Fruit fly (Drosophila melanogaster) whole organism, embryonic: Measurements from ENCODE around the gene CG14655.

Source experiments
- Ada2b ChIP-seq: fragments of 200-800 bp; sonication (Bioruptor generic); IDR thresholded peaks from 2 replicates; pipeline ENCODE4 v1.3.6; 2022; ENCODE audit warnings: missing biosample characterization, missing genetic modification characterization
- Bgb ChIP-seq: fragments of 200-800 bp; sonication (Bioruptor generic); IDR thresholded peaks from 2 replicates; pipeline ENCODE4 v1.3.6; 2022; ENCODE audit warnings: missing biosample characterization, missing genetic modification characterization; ENCODE audit not compliant: partially characterized antibody
- CG10209 ChIP-seq: fragments of 200-800 bp; sonication (Bioruptor generic); optimal IDR thresholded peaks from 3 replicates; lab custom pipeline; 2017; ENCODE audit warnings: missing biosample characterization, mild to moderate bottlenecking, missing genetic modification characterization, missing genetic modification reagents
- CG10267 ChIP-seq: fragments of 200-800 bp; sonication (Bioruptor generic); optimal IDR thresholded peaks from 2 replicates; lab custom pipeline; 2018; ENCODE audit warnings: missing biosample characterization, mild to moderate bottlenecking, missing genetic modification characterization, moderate library complexity
- CG10979 ChIP-seq: fragments of 200-800 bp; sonication (Bioruptor generic); optimal IDR thresholded peaks from 2 replicates; lab custom pipeline; 2018; ENCODE audit warnings: missing biosample characterization, mild to moderate bottlenecking, missing genetic modification characterization, moderate library complexity
- CG12104 ChIP-seq: fragments of 200-800 bp; sonication (Bioruptor generic); optimal IDR thresholded peaks from 3 replicates; lab custom pipeline; 2016; ENCODE audit warnings: missing biosample characterization, missing genetic modification characterization
- CG1233 ChIP-seq: fragments of 200-800 bp; sonication (Bioruptor generic); optimal IDR thresholded peaks from 4 replicates; lab custom pipeline; 2018; ENCODE audit warnings: missing biosample characterization, mild to moderate bottlenecking, missing genetic modification characterization
- CG12769 ChIP-seq: fragments of 200-800 bp; sonication (Bioruptor generic); optimal IDR thresholded peaks from 2 replicates; lab custom pipeline; 2019; ENCODE audit warnings: missing biosample characterization, mild to moderate bottlenecking, missing genetic modification characterization, moderate library complexity
- CG14014 ChIP-seq: fragments of 200-800 bp; sonication (Bioruptor generic); IDR thresholded peaks from 2 replicates; pipeline ENCODE4 v1.3.6; 2022; ENCODE audit warnings: missing biosample characterization, missing genetic modification characterization
- CG16813 ChIP-seq: fragments of 200-800 bp; sonication (Bioruptor generic); IDR thresholded peaks from 3 replicates; pipeline ENCODE4 v1.3.6; 2022; ENCODE audit warnings: missing biosample characterization, missing genetic modification characterization; ENCODE audit not compliant: partially characterized antibody
- CG17612 ChIP-seq: fragments of 200-800 bp; sonication (Bioruptor generic); IDR thresholded peaks from 2 replicates; pipeline ENCODE4 v1.3.6; 2022; ENCODE audit warnings: missing biosample characterization, missing genetic modification characterization
- CG18476 ChIP-seq: fragments of 200-800 bp; sonication (Bioruptor generic); optimal IDR thresholded peaks from 2 replicates; lab custom pipeline; 2016; ENCODE audit warnings: missing biosample characterization, mild to moderate bottlenecking, missing genetic modification characterization
- CG30020 ChIP-seq: fragments of 200-800 bp; optimal IDR thresholded peaks from 2 replicates; lab custom pipeline; 2019; ENCODE audit warnings: missing biosample characterization, mild to moderate bottlenecking, missing genetic modification characterization, moderate library complexity
- CG32767 ChIP-seq: fragments of 200-800 bp; sonication (Bioruptor generic); IDR thresholded peaks from 2 replicates; pipeline ENCODE4 v1.3.6; 2022; ENCODE audit warnings: missing biosample characterization, missing genetic modification characterization
- CG4424 ChIP-seq: fragments of 200-800 bp; sonication (Bioruptor generic); optimal IDR thresholded peaks from 3 replicates; lab custom pipeline; 2016; ENCODE audit warnings: missing biosample characterization, missing genetic modification characterization
- CG4854 ChIP-seq: fragments of 200-800 bp; sonication (Bioruptor generic); optimal IDR thresholded peaks from 2 replicates; lab custom pipeline; 2016; ENCODE audit warnings: missing biosample characterization, missing genetic modification characterization, inconsistent platforms
- CG7786 ChIP-seq: fragments of 200-800 bp; sonication (Bioruptor generic); optimal IDR thresholded peaks from 2 replicates; lab custom pipeline; 2016; ENCODE audit warnings: missing biosample characterization, missing genetic modification characterization
- CG8478 ChIP-seq: fragments of >200 bp; optimal IDR thresholded peaks from 2 replicates; lab custom pipeline; 2018
- CG9215 ChIP-seq: fragments of 200-800 bp; sonication (Bioruptor generic); IDR thresholded peaks from 2 replicates; pipeline ENCODE4 v1.3.6; 2022; ENCODE audit warnings: missing biosample characterization, missing genetic modification characterization
- CG9437 ChIP-seq: fragments of 200-800 bp; sonication (Bioruptor generic); optimal IDR thresholded peaks from 2 replicates; lab custom pipeline; 2018; ENCODE audit warnings: missing biosample characterization, mild to moderate bottlenecking, missing genetic modification characterization
- CG9727 ChIP-seq: fragments of 200-800 bp; sonication (Bioruptor generic); optimal IDR thresholded peaks from 3 replicates; lab custom pipeline; 2017; ENCODE audit warnings: missing biosample characterization, mild to moderate bottlenecking, missing genetic modification characterization
- CG9797 ChIP-seq: fragments of 200-800 bp; sonication (Bioruptor generic); optimal IDR thresholded peaks from 3 replicates; lab custom pipeline; 2018; ENCODE audit warnings: missing biosample characterization, mild to moderate bottlenecking, missing genetic modification characterization
- D ChIP-seq, 2 experiments: fragments of 200-800 bp in 1 of 2; fragments of >200 bp in 1 of 2; sonication (Bioruptor generic) in 1 of 2; optimal IDR thresholded peaks; 2 replicates in 1 of 2; 3 replicates in 1 of 2; lab custom pipeline; 2017; ENCODE audit warnings: mild to moderate bottlenecking in 1 of 2, missing biosample characterization in 1 of 2, missing genetic modification characterization in 1 of 2, missing genetic modification reagents in 1 of 2
- Dad ChIP-seq: fragments of 200-800 bp; sonication (Bioruptor generic); optimal IDR thresholded peaks from 3 replicates; lab custom pipeline; 2016; ENCODE audit warnings: missing biosample characterization, missing genetic modification characterization
- Doc2 ChIP-seq: fragments of 200-800 bp; sonication (Bioruptor generic); IDR thresholded peaks from 2 replicates; pipeline ENCODE4 v1.3.6; 2022; ENCODE audit warnings: missing biosample characterization, missing genetic modification characterization
- Eip74EF ChIP-seq, 2 experiments: fragments of 200-800 bp in 1 of 2; fragments of >200 bp in 1 of 2; sonication (Bioruptor generic) in 1 of 2; optimal IDR thresholded peaks; 2 replicates each; lab custom pipeline; 2017 to 2019; ENCODE audit warnings: missing biosample characterization in 2 of 2, missing genetic modification characterization in 2 of 2, mild to moderate bottlenecking in 1 of 2, moderate library complexity in 1 of 2
- Elba2 ChIP-seq: fragments of 200-800 bp; sonication (Bioruptor generic); optimal IDR thresholded peaks from 3 replicates; lab custom pipeline; 2016; ENCODE audit warnings: missing biosample characterization, missing genetic modification characterization
- HLHmδ ChIP-seq: fragments of 200-800 bp; sonication (Bioruptor generic); optimal IDR thresholded peaks from 2 replicates; lab custom pipeline; 2018; ENCODE audit warnings: missing biosample characterization, mild to moderate bottlenecking, missing genetic modification characterization, moderate library complexity
- Hr3 ChIP-seq: fragments of 200-800 bp; sonication (Bioruptor generic); optimal IDR thresholded peaks from 3 replicates; lab custom pipeline; 2016; ENCODE audit warnings: missing biosample characterization, missing genetic modification characterization
- Myb ChIP-seq: fragments of 200-800 bp; sonication (Bioruptor generic); optimal IDR thresholded peaks from 2 replicates; lab custom pipeline; 2016; ENCODE audit warnings: missing biosample characterization, missing genetic modification characterization
- Oli ChIP-seq: fragments of 200-800 bp; sonication (Bioruptor generic); optimal IDR thresholded peaks from 2 replicates; lab custom pipeline; 2018; ENCODE audit warnings: missing biosample characterization, mild to moderate bottlenecking, missing genetic modification characterization, moderate library complexity
- PHDP ChIP-seq: fragments of 200-800 bp; sonication (Bioruptor generic); optimal IDR thresholded peaks from 3 replicates; lab custom pipeline; 2018; ENCODE audit warnings: missing biosample characterization, mild to moderate bottlenecking, missing genetic modification characterization, moderate library complexity
- Pdp1 ChIP-seq, 2 experiments: fragments of 200-800 bp; sonication (Bioruptor generic); optimal IDR thresholded peaks; 3 replicates each; lab custom pipeline; 2016; ENCODE audit warnings: missing biosample characterization in 2 of 2, missing genetic modification characterization in 2 of 2, mild to moderate bottlenecking in 1 of 2, moderate library complexity in 1 of 2
- Side ChIP-seq: fragments of 200-800 bp; sonication (Bioruptor generic); optimal IDR thresholded peaks from 2 replicates; lab custom pipeline; 2016; ENCODE audit warnings: missing biosample characterization, missing genetic modification characterization
- crc ChIP-seq: fragments of 200-800 bp; sonication (Bioruptor generic); optimal IDR thresholded peaks from 2 replicates; lab custom pipeline; 2016; ENCODE audit warnings: missing biosample characterization, missing genetic modification characterization
- ewg ChIP-seq: fragments of 200-800 bp; sonication (Bioruptor generic); optimal IDR thresholded peaks from 3 replicates; lab custom pipeline; 2017; ENCODE audit warnings: mild to moderate bottlenecking, missing biosample characterization, missing genetic modification reagents, missing genetic modification characterization
- fd3F ChIP-seq: fragments of 200-800 bp; sonication (Bioruptor generic); optimal IDR thresholded peaks from 2 replicates; lab custom pipeline; 2018; ENCODE audit warnings: missing biosample characterization, mild to moderate bottlenecking, missing genetic modification characterization, moderate library complexity
- ind ChIP-seq: fragments of 200-800 bp; sonication (Bioruptor generic); optimal IDR thresholded peaks from 3 replicates; lab custom pipeline; 2016; ENCODE audit warnings: missing biosample characterization, missing genetic modification characterization
- inv ChIP-seq: fragments of 200-800 bp; sonication (Bioruptor generic); IDR thresholded peaks from 2 replicates; pipeline ENCODE4 v1.3.6; 2022; ENCODE audit warnings: missing biosample characterization, missing genetic modification characterization; ENCODE audit not compliant: partially characterized antibody
- knrl ChIP-seq: fragments of 200-800 bp; sonication (Bioruptor generic); IDR thresholded peaks from 3 replicates; pipeline ENCODE4 v1.3.6; 2022; ENCODE audit warnings: missing biosample characterization, missing genetic modification characterization; ENCODE audit not compliant: partially characterized antibody
- lilli ChIP-seq: fragments of 200-800 bp; sonication (Bioruptor generic); optimal IDR thresholded peaks from 3 replicates; lab custom pipeline; 2016; ENCODE audit warnings: missing biosample characterization, missing genetic modification characterization
- mld ChIP-seq: fragments of 200-800 bp; sonication (Bioruptor generic); IDR thresholded peaks from 3 replicates; pipeline ENCODE4 v1.3.6; 2022; ENCODE audit warnings: missing biosample characterization, missing genetic modification characterization; ENCODE audit not compliant: partially characterized antibody
- row ChIP-seq: fragments of 200-800 bp; sonication (Bioruptor generic); IDR thresholded peaks from 3 replicates; pipeline ENCODE4 v1.3.6; 2022; ENCODE audit warnings: missing biosample characterization, missing genetic modification characterization
- slp2 ChIP-seq: fragments of 200-800 bp; sonication (Bioruptor generic); optimal IDR thresholded peaks from 2 replicates; lab custom pipeline; 2016; ENCODE audit warnings: missing biosample characterization, missing genetic modification characterization
- stwl ChIP-seq: fragments of 200-800 bp; sonication (Bioruptor generic); optimal IDR thresholded peaks from 3 replicates; lab custom pipeline; 2018; ENCODE audit warnings: missing biosample characterization, mild to moderate bottlenecking, missing genetic modification characterization, moderate library complexity
- tio ChIP-seq: fragments of 200-800 bp; sonication (Bioruptor generic); optimal IDR thresholded peaks from 2 replicates; lab custom pipeline; 2017; ENCODE audit warnings: missing biosample characterization, missing genetic modification characterization, inconsistent platforms
- unc-4 ChIP-seq: fragments of 200-800 bp; sonication (Bioruptor generic); IDR thresholded peaks from 2 replicates; pipeline ENCODE4 v1.3.6; 2022; ENCODE audit warnings: missing biosample characterization, missing genetic modification characterization; ENCODE audit not compliant: partially characterized antibody
- unpg ChIP-seq: fragments of 200-800 bp; sonication (Bioruptor generic); optimal IDR thresholded peaks from 3 replicates; lab custom pipeline; 2018; ENCODE audit warnings: missing biosample characterization, mild to moderate bottlenecking, missing genetic modification characterization, moderate library complexity
- usp ChIP-seq: fragments of >200 bp; optimal IDR thresholded peaks from 2 replicates; lab custom pipeline; 2017; ENCODE audit warnings: missing biosample characterization, missing genetic modification characterization

The CG14655 gene

DNA sequence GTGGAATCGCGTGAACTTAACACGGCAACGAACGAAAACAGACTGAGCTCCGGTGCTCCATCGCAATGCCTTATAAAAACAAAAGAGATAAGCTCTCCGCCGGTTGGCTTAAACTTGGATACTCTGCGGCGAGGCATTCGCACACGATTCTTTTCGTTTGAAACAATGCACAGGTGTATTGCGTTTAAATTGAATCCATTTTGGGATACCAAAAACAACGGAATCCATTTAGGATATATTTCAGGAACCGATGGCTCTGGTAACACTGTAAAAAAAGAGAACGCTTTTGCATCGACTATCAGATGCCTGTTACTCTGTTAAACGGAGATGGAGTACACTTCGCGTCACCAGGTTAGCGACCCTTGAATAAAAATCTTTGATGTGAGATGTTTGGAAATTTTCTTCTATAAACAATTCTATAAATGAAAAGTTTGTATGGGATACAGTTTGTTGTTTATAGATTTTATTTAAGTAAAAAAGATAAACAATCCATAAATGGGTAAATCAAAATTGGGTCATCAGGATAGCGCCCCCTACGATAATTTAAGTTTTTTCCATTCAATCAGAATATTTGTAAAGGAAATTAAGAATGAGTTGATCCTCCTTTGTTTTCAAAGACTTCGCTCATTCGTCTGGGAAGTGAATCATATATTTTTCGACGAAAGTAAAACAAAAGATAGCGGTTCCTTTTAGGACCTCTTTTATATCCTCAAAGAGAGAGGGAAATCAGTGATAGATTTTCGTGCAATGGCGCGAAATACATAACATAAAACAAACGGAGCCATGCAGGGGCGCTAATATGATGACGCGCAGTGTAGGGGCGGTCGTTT is 48.1 kb downstream of the CG14655 start, which contains the start of gene Nep2 (continued):
- TF ChIP-seq Side (GFP tag; lab: Kevin White, UChicago) (peak; percentile 14), lilli (GFP tag; lab: Kevin White, UChicago) (peak; percentile 29), CG10979 (peak; percentile 47), tio (GFP tag; lab: Kevin White, UChicago) (peak; percentile 63), Oli (tag; lab: Kevin White, UChicago) (peak; percentile 36), CG30020 (tag; lab: Kevin White, UChicago) (peak; percentile 5), fd3F (GFP tag; lab: Kevin White, UChicago) (no peak), CG18476 (GFP tag; lab: Kevin White, UChicago) (peak; percentile 35), row (GFP tag; lab: Robert Waterston, UW) (peak; percentile 42; the same call in 2 of the 3 replicates), CG12104 (GFP tag; lab: Kevin White, UChicago) (peak; percentile 28), Hr3 (GFP tag; lab: Kevin White, UChicago) (peak; percentile 29), CG9797 (GFP tag; lab: Kevin White, UChicago) (peak; percentile 28), stwl (tag; lab: Kevin White, UChicago) (peak; percentile 70), CG9727 (GFP tag; lab: Kevin White, UChicago) (peak; percentile 58), crc (no peak), usp (no peak), Ada2b (peak; percentile 12; the same call in 1 of the 2 replicates), mld (GFP tag; lab: Robert Waterston, UW) (peak; percentile 66; the same call in 2 of the 3 replicates), CG9437 (GFP tag; lab: Kevin White, UChicago) (peak; percentile 61), PHDP (tag; lab: Kevin White, UChicago) (no peak), CG16813 (GFP tag; lab: Robert Waterston, UW) (peak; percentile 80), CG7786 (peak; percentile 35), Bgb (GFP tag; lab: Robert Waterston, UW) (peak; percentile 84), CG4854 (no peak), CG32767 (GFP tag; lab: Robert Waterston, UW) (0 out of 2 replicates have a peak, but pooled peaks have one; percentile 8), CG10267 (tag; lab: Kevin White, UChicago) (peak; percentile 9), CG14014 (GFP tag; lab: Robert Waterston, UW) (0 out of 2 replicates have a peak, but pooled peaks have one; percentile 8), ind (GFP tag; lab: Kevin White, UChicago) (peak; percentile 18), knrl (GFP tag; lab: Robert Waterston, UW) (peak; percentile 41; the same call in 1 of the 3 replicates), inv (peak; percentile 63), CG9215 (GFP tag; lab: Robert Waterston, UW) (no peak), HLHmδ (GFP tag; lab: Kevin White, UChicago) (no peak), ewg (peak; percentile 2), Doc2 (GFP tag; lab: Robert Waterston, UW) (no peak), D (optimal IDR thresholded peaks at IDR 0.05; lab: Kevin White, UChicago) (no peak), D (GFP tag; optimal IDR thresholded peaks at IDR 0.05; lab: Kevin White, UChicago) (peak; percentile 29)

DNA sequence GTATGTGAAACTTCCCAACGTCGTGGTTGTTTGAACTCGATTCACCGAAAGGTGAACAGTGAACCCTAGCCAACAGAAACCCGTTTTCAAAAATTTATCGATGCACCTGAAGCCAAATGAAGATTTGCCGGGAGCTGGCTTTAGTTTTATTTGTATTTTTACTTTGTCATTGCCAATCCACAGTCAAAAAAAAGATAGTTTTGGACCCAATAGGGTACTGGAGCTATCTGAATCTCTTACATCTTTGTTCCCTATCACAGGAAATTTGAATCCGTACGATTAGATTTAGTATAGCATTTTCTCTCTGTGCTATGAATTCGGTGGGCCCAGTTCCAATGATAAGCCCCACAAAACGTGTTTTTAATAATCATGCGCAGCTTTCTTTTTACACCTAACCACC is 49.1 kb downstream of the CG14655 start:
- no peak for TF ChIP-seq slp2 (GFP tag; lab: Kevin White, UChicago)
- TF ChIP-seq CG12769 (tag; lab: Kevin White, UChicago), result no peak
- no peak for TF ChIP-seq Pdp1 (GFP tag; optimal IDR thresholded peaks at IDR 0.05; lab: Kevin White, UChicago)
- TF ChIP-seq CG1233 (GFP tag; lab: Kevin White, UChicago), result no peak
- no peak for TF ChIP-seq unc-4 (GFP tag; lab: Robert Waterston, UW)
- TF ChIP-seq Dad (GFP tag; lab: Kevin White, UChicago), result no peak
- no peak for TF ChIP-seq CG17612 (GFP tag; lab: Robert Waterston, UW)
- TF ChIP-seq CG8478 (lab: Kevin White, UChicago), result no peak
- no peak for TF ChIP-seq CG4424 (GFP tag; lab: Kevin White, UChicago)
- TF ChIP-seq Myb, result no peak
- no peak for TF ChIP-seq Elba2
- no peak for TF ChIP-seq Eip74EF (GFP tag; optimal IDR thresholded peaks at IDR 0.05; lab: Kevin White, UChicago)
- no peak for TF ChIP-seq unpg
- no peak for TF ChIP-seq CG10209 (GFP tag; lab: Kevin White, UChicago)
